Worm (Caenorhabditis elegans): ENCODE results near the gene fahd-1.
A peak's percentile ranks its signal among the peaks of the same experiment; 100 is the strongest.

Gene fahd-1

DNA sequence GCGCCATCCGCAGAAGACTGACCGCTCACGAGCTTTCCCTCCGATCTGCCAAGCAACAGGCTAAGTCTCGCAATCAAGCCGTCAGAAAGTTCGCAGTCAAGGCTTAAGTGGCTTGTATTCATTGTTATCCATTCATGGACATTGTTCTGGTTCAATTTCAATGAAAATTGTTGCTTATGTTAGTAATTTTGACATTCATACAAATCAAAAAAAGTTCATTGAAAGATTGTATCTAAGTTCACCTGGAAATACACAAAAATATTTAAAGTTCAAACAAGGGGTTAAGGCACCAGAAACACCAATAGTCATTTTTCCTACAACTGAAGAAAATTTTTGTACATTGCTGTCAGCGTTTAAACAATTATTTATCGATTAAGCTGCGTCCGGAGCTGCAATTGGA is 36.6 kb upstream of the fahd-1 start:
- no peak for TF ChIP-seq lin-39 (tag; optimal IDR thresholded peaks at IDR 0.05)

DNA sequence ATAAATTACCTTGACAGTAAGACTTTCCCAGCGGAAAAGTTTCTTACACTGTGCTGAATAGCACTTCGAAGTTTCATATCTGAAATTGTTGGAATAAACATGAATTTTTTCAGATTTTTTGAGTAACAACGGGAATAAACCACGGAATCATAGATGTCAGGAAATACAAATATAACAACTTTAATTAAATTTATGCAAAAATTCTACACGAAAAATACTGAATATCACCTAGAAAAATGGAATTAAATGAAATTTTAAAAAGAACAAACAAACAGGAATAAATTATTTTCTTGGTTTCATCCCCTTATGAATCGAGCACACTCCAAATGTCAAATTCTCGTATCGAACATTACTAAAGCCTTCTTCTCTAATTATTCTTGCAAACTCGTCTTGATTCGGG is 34.9 kb upstream of the fahd-1 start, which contains the start of gene tag-307:
Gene tag-307, minus strand, starts transcription at position 101 of the 400 bp plus-strand sequence.
- TF ChIP-seq lsy-12 (tag; optimal IDR thresholded peaks at IDR 0.05) (no peak), elt-3 (tag; optimal IDR thresholded peaks at IDR 0.05) (no peak), lin-39 (tag; optimal IDR thresholded peaks at IDR 0.05) (no peak), fos-1 (tag; optimal IDR thresholded peaks at IDR 0.05) (no peak), ama-1 (optimal IDR thresholded peaks at IDR 0.05) (no peak), fkh-10 (GFP tag; optimal IDR thresholded peaks at IDR 0.05) (no peak), lin-15B (tag; optimal IDR thresholded peaks at IDR 0.05) (no peak)

DNA sequence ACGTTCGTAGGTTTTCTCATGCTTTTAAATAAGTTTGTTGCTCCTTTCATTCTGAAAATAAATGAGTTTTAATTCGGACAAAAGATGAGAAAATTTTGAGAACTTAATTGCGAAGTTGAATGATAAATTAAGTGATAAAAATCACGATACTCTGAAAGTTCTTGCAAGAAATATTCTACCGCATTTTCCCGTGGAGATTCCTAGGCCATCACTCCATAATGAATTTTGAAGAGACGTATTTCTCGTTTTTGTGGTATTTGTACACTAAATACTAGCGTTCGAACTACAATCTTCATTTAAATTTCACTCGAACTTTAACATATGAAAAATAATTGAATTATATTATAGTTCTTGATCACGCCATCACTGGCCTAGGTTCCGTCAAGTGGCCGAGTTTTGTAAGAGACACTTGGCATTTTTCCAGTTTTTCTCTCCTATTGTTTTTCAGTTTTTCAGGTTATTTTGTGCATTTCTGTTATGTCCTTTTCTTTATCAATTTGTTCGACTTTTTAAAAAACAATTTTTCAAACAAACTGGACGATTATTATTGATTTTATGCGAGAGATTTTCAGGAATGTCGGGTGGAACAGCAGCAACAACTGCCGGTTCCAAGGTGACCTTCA is 33.5 kb upstream of the fahd-1 start, which contains the start of the genes coq-5 and ufm-1:
Gene coq-5, minus strand, starts transcription at position 51 of the 623 bp plus-strand sequence.
Gene ufm-1, plus strand, starts transcription at position 573 of the 623 bp plus-strand sequence.
- peak; percentile 8 for TF ChIP-seq hmg-11 (tag; optimal IDR thresholded peaks at IDR 0.05)
- no peak for TF ChIP-seq ceh-16 (tag; optimal IDR thresholded peaks at IDR 0.05)
- peak; percentile 55 for TF ChIP-seq nhr-43 (tag; optimal IDR thresholded peaks at IDR 0.05; ENCODE audit: poor library complexity, severe bottlenecking)
- peak; percentile 18 for TF ChIP-seq lin-15B (tag; optimal IDR thresholded peaks at IDR 0.05)
- TF ChIP-seq elt-2 (tag; optimal IDR thresholded peaks at IDR 0.05), result peak; percentile 4
- no peak for TF ChIP-seq pqm-1 (tag; optimal IDR thresholded peaks at IDR 0.05)
- peak; percentile 5 for TF ChIP-seq nfya-1 (tag; optimal IDR thresholded peaks at IDR 0.05; ENCODE audit: insufficient read depth)
- TF ChIP-seq pha-4 (tag; optimal IDR thresholded peaks at IDR 0.05), result peak; percentile 14
- no peak for TF ChIP-seq egl-27 (tag; optimal IDR thresholded peaks at IDR 0.05)

DNA sequence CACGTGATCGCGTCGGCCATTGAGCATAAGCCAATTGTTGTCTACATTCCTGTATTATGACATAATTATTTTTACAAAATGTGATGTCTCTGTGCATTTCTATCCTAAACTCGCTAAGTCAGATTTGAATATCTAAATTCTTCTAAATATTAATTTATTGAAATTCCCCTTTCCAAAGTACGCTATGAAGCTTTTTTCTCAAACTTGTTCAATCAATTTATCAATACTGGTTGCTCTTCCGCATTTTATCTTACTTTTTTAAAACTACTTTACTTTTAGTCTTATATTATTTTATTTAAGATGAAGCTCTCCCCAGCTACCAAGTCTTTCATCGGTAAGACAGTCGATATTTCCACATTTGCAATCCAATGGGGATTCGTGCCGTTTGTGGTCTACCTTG is 32.7 kb upstream of the fahd-1 start, which contains the start of gene tomm-7:
Gene tomm-7, plus strand, starts transcription at position 301 of the 400 bp plus-strand sequence.
- no peak for TF ChIP-seq mml-1 (tag; optimal IDR thresholded peaks at IDR 0.05)

DNA sequence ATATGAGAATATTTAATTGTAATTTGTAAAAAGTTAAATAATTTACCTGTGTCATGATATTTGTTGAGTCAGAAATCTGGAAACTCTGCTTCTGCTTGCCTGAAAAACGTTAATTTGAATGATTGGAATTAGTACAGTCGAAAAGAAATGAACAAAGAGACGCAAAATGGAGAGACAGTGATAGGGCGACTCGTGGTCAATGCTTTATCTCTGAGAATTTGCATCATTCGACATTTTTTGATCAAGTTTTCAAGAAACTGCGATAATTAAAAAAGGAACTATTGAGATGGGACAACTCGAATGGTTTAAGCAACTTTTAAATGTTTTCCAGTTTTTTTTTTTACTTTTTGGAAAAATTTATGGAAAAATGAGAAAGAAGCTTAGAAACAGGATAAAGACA is 31.2 kb upstream of the fahd-1 start, which contains the start of gene cuc-1:
Gene cuc-1, minus strand, starts transcription at position 101 of the 400 bp plus-strand sequence.
- peak; percentile 31 for TF ChIP-seq elt-2 (tag; optimal IDR thresholded peaks at IDR 0.05)
- TF ChIP-seq ztf-11 (tag; optimal IDR thresholded peaks at IDR 0.05), result no peak

DNA sequence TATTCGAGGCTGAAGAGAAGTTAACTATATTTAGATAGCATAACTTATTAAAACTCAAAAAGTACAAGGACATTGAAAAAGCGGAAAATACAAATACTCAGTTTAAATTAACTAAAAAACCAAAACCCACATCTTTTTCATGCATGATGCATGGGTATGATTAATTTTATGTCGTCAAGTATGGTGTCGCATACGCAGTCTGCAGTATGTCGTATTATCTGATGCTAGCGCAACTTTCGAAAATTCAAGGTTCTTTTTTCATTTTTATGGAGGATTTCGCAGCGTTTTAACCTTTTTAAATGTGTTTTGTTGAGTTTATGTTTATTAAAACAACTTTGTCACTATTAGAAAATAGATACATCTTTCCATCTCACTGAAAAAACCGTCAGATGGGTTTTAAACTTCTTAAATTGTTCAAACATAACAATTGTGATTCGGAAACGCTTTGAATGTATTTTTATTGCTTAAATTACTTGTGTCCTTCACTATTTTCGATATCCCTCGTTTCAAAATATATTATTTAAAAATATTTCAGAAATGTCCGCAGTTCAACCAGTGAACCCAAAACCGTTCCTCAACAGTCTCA is 30.4 kb upstream of the fahd-1 start, which contains the start of gene snr-5:
Gene snr-5, plus strand, starts transcription at position 536 of the 586 bp plus-strand sequence.
- peak; percentile 40 for TF ChIP-seq nfya-1 (tag; optimal IDR thresholded peaks at IDR 0.05; ENCODE audit: insufficient read depth)
- TF ChIP-seq jun-1 (tag; optimal IDR thresholded peaks at IDR 0.05), result no peak
- peak; percentile 31 for TF ChIP-seq hmg-11 (tag; optimal IDR thresholded peaks at IDR 0.05)
- TF ChIP-seq nhr-11 (tag; optimal IDR thresholded peaks at IDR 0.05), result no peak

DNA sequence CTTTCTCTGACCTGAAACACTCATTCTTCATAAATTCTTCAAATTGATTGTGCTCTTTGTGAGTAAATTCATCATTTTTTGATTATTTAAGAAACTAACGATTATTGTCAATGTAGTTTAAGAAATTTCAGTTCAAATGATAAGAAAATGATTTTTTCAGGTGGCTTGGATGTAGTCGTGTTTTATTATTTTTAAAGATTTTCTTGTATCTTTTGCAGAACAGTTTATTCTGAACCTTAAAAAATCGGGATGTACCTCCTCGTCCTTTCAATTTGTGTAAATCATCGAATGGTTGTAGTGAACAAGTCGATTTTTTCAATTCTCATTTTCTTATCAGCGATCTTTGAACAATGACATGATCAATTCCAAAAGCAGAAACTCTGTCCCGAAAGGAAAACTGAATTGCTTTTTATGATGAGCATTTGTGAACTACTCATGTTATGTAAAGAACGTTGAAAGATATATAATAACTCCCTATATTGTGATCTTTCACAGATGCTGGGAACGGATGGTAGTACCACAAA is 26.8 kb upstream of the fahd-1 start, which contains the start of gene slc-17.3:
Gene slc-17.3, minus strand, starts transcription at position 51 of the 524 bp plus-strand sequence.
- TF ChIP-seq nfya-1 (tag; optimal IDR thresholded peaks at IDR 0.05; ENCODE audit: insufficient read depth) (no peak), pqm-1 (tag; optimal IDR thresholded peaks at IDR 0.05) (peak; percentile 37), elt-2 (tag; optimal IDR thresholded peaks at IDR 0.05) (peak; percentile 57)

DNA sequence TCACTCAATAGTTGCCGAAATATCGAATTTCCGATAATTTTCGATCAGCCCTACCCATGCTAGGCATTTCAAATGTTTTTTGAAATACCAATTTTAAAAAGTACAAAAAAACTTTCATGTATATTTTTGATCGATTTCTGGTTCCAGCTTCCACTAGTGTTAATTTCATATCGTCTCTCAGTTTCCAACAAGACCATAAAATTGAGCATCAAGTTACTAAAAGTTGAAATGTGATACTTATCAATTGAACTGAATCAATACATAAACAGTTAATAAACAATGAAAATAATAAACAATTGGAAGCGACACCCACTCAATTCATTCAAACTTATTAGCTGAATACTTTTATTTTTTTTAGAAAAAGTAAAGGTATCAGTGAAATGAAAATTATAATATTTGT is 25.9 kb upstream of the fahd-1 start, which contains the start of gene cup-4:
Gene cup-4, plus strand, starts transcription at position 301 of the 400 bp plus-strand sequence.
- no peak for TF ChIP-seq fkh-2 (tag; optimal IDR thresholded peaks at IDR 0.05)
- no peak for TF ChIP-seq fkh-10 (GFP tag; optimal IDR thresholded peaks at IDR 0.05)
- no peak for TF ChIP-seq aly-2 (tag; optimal IDR thresholded peaks at IDR 0.05)
- TF ChIP-seq elt-3 (tag; optimal IDR thresholded peaks at IDR 0.05), result no peak
- no peak for TF ChIP-seq ceh-9 (tag; optimal IDR thresholded peaks at IDR 0.05)
- TF ChIP-seq ceh-16 (tag; optimal IDR thresholded peaks at IDR 0.05), result no peak
- no peak for TF ChIP-seq ztf-11 (tag; optimal IDR thresholded peaks at IDR 0.05)
- no peak for TF ChIP-seq hmg-11 (tag; optimal IDR thresholded peaks at IDR 0.05)
- TF ChIP-seq pha-4 (tag; optimal IDR thresholded peaks at IDR 0.05), result no peak
- TF ChIP-seq ztf-4 (tag; optimal IDR thresholded peaks at IDR 0.05), result no peak
- TF ChIP-seq ZK546.5 (tag; optimal IDR thresholded peaks at IDR 0.05), result no peak
- TF ChIP-seq ceh-28 (tag; optimal IDR thresholded peaks at IDR 0.05), result no peak
- TF ChIP-seq nhr-76 (tag; optimal IDR thresholded peaks at IDR 0.05), result no peak
- TF ChIP-seq nhr-28 (tag; optimal IDR thresholded peaks at IDR 0.05), result no peak
- TF ChIP-seq daf-12 (tag; optimal IDR thresholded peaks at IDR 0.05), result no peak
- TF ChIP-seq nhr-23 (tag; optimal IDR thresholded peaks at IDR 0.05), result no peak
- no peak for TF ChIP-seq egl-5 (tag; optimal IDR thresholded peaks at IDR 0.05)
- TF ChIP-seq snpc-4 (tag; optimal IDR thresholded peaks at IDR 0.05), result no peak
